Worm (Caenorhabditis elegans): ENCODE results near the gene F22B3.7.

Gene F22B3.7

DNA sequence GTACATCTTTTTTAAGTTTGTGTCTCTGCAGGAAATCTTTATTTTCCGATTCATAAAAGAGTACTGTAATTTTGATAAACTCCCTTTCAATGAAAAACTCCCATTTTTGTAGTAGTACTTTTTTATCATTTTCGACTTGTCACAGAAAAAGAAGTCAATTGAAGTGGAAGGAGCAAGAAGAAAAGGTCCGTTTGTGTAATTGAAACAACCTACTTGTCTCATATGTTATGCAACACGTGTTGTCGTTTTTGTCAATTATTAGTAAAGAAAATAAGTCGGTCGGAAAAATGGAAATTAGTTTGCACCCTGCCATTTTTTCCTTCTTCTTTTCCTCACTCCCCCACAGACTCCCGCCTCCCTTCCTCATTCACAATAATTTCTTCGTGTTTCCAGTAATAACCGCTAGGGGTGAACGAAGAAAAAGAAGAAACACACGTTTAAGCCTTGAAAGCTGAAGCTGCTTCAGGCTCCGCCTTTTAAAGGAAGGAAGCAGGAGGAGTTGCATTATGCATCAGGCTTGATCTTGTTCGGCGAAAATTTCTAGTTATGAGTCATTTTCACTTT is 37.2 kb upstream of the F22B3.7 start:
- no peak for TF ChIP-seq hmg-4 (GFP tag; optimal IDR thresholded peaks at IDR 0.05)

DNA sequence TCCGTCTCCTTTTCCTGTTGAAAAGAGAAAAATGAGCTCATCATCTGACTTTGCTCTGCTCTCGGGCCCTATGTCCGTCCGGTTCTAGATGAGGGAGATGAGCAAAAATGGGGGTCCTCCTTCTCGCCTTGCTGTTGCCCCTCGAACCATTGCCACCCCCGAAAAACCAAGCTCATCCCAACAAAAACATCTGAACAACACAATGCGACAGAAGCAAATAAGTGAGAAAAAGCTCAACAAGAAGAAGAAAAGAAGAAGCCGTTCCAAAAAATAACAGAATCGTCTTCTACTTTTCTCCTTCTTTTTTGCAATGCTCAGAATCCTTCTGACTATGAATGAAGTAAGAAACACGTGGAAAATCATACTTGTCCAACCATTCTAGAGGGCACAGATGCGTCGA is 34.2 kb upstream of the F22B3.7 start:
- TF ChIP-seq tbx-11 (GFP tag; IDR thresholded peaks at IDR 0.05) (no peak), F13C5.2 (tag; optimal IDR thresholded peaks at IDR 0.05) (no peak), tra-4 (tag; optimal IDR thresholded peaks at IDR 0.05) (no peak), sea-1 (GFP tag; conservative IDR thresholded peaks at IDR 0.05) (no peak), hmbx-1 (tag; optimal IDR thresholded peaks at IDR 0.05) (no peak), B0310.2 (tag; optimal IDR thresholded peaks at IDR 0.05) (no peak), scrt-1 (GFP tag; IDR thresholded peaks at IDR 0.05) (no peak), ets-7 (tag; optimal IDR thresholded peaks at IDR 0.05) (no peak), aly-1 (tag; optimal IDR thresholded peaks at IDR 0.05) (no peak), tbx-37 (GFP tag; conservative IDR thresholded peaks at IDR 0.05) (no peak), ama-1 (optimal IDR thresholded peaks at IDR 0.05) (no peak), hnd-1 (tag; optimal IDR thresholded peaks at IDR 0.05) (no peak), hmg-4 (GFP tag; optimal IDR thresholded peaks at IDR 0.05) (no peak), flt-1 (GFP tag; IDR thresholded peaks at IDR 0.05) (no peak), pes-1 (GFP tag; IDR thresholded peaks at IDR 0.05) (no peak)

DNA sequence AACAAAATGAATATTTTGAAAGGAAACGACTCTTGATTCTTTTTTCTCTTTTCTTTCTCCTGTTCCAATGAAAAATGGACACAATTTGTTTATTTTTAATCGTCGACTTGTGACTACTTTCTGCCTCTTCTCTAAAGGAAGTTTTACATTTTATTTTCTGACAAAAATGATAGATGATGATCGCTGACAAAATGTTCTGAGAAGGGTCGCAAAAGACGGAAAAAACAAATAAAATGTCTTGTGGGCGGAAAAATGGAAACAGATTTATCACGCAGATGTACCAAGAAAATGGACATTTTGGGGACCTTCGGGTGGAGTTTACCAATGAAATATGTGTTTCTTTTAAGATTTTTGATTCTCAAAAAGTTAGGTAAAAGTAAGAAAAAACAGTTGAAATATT is 31.3 kb upstream of the F22B3.7 start:
- TF ChIP-seq hmbx-1 (tag; optimal IDR thresholded peaks at IDR 0.05) (no peak), ceh-36 (tag; optimal IDR thresholded peaks at IDR 0.05) (no peak), pes-1 (GFP tag; IDR thresholded peaks at IDR 0.05) (no peak), aly-1 (tag; optimal IDR thresholded peaks at IDR 0.05) (no peak), tbx-37 (GFP tag; conservative IDR thresholded peaks at IDR 0.05) (no peak), B0310.2 (tag; optimal IDR thresholded peaks at IDR 0.05) (no peak), hnd-1 (tag; optimal IDR thresholded peaks at IDR 0.05) (no peak)

DNA sequence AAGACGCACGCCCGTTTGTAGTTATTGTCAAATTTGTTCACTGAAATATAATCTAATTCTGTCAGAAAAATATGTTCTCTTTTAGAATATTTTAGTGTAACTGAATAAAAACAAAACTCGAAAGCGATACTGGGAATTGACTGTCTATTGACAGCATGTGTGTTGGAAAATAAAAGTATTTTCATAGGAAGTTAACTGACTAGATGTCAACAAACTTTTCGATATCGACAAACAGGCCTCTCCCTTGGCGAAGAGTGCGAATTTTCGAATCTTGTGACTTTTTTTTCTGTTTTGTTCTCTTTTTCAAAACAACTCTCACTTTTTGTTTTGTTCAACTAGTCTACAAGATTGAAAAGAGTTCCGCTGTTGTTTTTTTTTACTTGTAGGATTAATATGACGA is 16.7 kb upstream of the F22B3.7 start:
- TF ChIP-seq ceh-36 (tag; optimal IDR thresholded peaks at IDR 0.05) = no peak
- TF ChIP-seq ets-7 (tag; optimal IDR thresholded peaks at IDR 0.05) = no peak
- TF ChIP-seq pes-1 (GFP tag; IDR thresholded peaks at IDR 0.05) = no peak
- TF ChIP-seq hmbx-1 (tag; optimal IDR thresholded peaks at IDR 0.05) = no peak
- TF ChIP-seq hmg-4 (GFP tag; optimal IDR thresholded peaks at IDR 0.05) = no peak
- no peak for TF ChIP-seq scrt-1 (GFP tag; IDR thresholded peaks at IDR 0.05)
- no peak for TF ChIP-seq sea-1 (GFP tag; conservative IDR thresholded peaks at IDR 0.05)

DNA sequence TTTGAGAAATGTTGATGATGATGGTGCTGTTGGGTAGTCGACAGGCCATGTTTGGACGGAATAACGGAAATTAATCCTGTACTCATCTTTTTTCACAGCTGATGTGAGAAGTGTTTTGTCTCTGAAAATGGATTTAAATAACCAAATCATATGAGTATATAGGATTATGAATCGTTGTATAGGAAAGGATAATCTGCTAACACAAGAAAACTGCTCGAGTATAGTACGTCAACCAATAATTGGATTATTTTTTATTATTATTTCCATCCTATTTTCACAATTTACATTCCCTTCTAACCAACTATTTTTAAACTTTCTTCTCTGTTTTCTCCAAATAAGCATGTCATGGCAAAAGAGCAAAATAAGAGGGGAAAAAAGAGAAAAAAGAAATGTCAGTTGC is 14.2 kb upstream of the F22B3.7 start:
- TF ChIP-seq pes-1 (GFP tag; IDR thresholded peaks at IDR 0.05) (no peak), ceh-13 (GFP tag; optimal IDR thresholded peaks at IDR 0.05) (no peak), hmg-4 (GFP tag; optimal IDR thresholded peaks at IDR 0.05) (no peak), tbx-11 (GFP tag; IDR thresholded peaks at IDR 0.05) (no peak), F13C5.2 (tag; optimal IDR thresholded peaks at IDR 0.05) (no peak), sea-1 (GFP tag; conservative IDR thresholded peaks at IDR 0.05) (no peak), ama-1 (optimal IDR thresholded peaks at IDR 0.05) (no peak)

DNA sequence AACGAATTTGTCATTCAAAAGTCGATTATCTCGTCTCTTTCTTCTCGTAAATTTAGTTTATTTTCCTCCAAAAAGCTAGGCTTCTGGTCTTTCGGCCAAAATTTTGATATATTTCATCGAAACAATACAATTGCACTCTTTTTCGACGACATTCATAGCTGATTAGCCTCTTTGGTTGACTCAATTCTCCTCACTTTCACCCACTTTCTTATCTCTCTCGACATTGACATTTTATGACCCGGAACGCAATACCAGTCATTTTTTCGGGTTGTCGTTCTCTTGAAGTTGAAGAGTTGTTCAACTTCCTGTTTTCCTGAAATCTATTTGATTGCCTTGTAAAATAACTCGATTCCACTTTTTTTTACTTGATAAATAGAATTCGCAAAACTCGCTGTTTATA is 13.0 kb upstream of the F22B3.7 start:
- TF ChIP-seq hmbx-1 (tag; optimal IDR thresholded peaks at IDR 0.05) (no peak), sea-1 (GFP tag; conservative IDR thresholded peaks at IDR 0.05) (no peak), tbx-37 (GFP tag; conservative IDR thresholded peaks at IDR 0.05) (no peak), pes-1 (GFP tag; IDR thresholded peaks at IDR 0.05) (no peak), flt-1 (GFP tag; IDR thresholded peaks at IDR 0.05) (no peak)

DNA sequence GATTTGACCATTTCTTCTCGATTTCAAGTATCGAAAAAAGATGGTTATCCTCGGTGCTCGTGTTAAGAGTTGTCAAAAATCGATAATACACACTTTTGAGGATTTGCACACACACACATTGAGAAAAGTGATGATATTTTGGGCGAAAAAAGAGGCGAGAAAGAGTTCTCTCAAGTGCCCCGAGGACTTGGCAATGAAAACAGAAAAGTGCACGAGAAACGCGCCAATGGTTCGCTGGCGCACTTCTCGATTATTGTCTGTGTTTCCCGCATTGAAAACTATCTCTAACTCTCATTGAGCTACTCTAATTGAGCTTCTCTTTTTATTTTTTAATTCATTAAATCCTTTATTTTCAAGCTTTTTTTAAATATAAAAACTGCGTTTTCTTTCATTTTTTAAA is 12.1 kb upstream of the F22B3.7 start:
- TF ChIP-seq F13C5.2 (tag; optimal IDR thresholded peaks at IDR 0.05) = no peak
- TF ChIP-seq tbx-11 (GFP tag; IDR thresholded peaks at IDR 0.05) = no peak
- no peak for TF ChIP-seq hmbx-1 (tag; optimal IDR thresholded peaks at IDR 0.05)
- TF ChIP-seq ceh-36 (tag; optimal IDR thresholded peaks at IDR 0.05) = no peak
- TF ChIP-seq tbx-37 (GFP tag; conservative IDR thresholded peaks at IDR 0.05) = no peak
- TF ChIP-seq ets-7 (tag; optimal IDR thresholded peaks at IDR 0.05) = no peak

DNA sequence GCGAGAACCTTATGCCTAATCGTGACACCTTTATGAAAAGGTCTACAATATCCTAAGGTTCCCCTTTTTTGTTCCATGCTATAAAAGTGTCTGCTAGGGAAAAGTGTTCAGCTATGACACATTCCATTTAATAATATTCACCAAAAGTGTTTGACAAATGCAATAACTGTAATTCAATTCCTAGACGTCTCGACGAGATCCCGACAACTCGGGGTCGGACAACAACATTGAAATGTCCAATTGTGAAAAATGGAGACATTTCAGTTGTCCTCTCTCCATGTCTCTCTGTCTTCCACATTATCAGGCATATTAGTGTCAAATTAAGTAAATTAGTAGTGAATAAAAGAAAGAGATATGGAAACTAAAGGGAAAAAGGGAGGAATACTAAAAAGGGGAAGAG is 9.9 kb upstream of the F22B3.7 start:
- TF ChIP-seq ceh-36 (tag; optimal IDR thresholded peaks at IDR 0.05) = no peak
- TF ChIP-seq ceh-13 (GFP tag; optimal IDR thresholded peaks at IDR 0.05) = no peak
- no peak for TF ChIP-seq hmbx-1 (tag; optimal IDR thresholded peaks at IDR 0.05)
- no peak for TF ChIP-seq hmg-4 (GFP tag; optimal IDR thresholded peaks at IDR 0.05)
- no peak for TF ChIP-seq aly-1 (tag; optimal IDR thresholded peaks at IDR 0.05)

DNA sequence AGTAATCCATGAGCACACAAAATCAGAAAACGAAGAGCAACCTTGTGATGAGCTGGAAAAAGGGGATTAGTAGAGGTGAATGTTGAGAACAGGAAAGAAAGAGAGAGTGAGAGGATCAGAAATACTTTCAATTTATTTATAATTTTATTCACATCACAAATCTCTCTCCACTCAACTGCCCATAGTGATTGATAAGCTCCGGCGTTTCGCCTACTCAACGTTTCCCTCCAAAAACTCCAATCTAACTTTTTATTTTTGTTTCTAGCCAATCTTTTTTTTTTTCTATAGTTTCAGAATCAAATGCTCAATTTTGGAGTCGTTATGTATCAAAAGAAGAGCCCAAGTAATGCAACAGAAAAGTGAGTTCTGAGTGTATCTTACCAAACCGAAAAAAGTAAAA is 3.8 kb upstream of the F22B3.7 start, which contains the start of gene kin-4:
Gene kin-4, plus strand, starts transcription at position 301 of the 400 bp plus-strand sequence.
- no peak for TF ChIP-seq ama-1 (optimal IDR thresholded peaks at IDR 0.05)
- no peak for TF ChIP-seq B0310.2 (tag; optimal IDR thresholded peaks at IDR 0.05)
- no peak for TF ChIP-seq ets-7 (tag; optimal IDR thresholded peaks at IDR 0.05)
- no peak for TF ChIP-seq tra-4 (tag; optimal IDR thresholded peaks at IDR 0.05)
- TF ChIP-seq hnd-1 (tag; optimal IDR thresholded peaks at IDR 0.05) = no peak
- no peak for TF ChIP-seq ceh-36 (tag; optimal IDR thresholded peaks at IDR 0.05)
- TF ChIP-seq aly-1 (tag; optimal IDR thresholded peaks at IDR 0.05) = no peak
- no peak for TF ChIP-seq ceh-13 (GFP tag; optimal IDR thresholded peaks at IDR 0.05)
- TF ChIP-seq tbx-11 (GFP tag; IDR thresholded peaks at IDR 0.05) = no peak
- no peak for TF ChIP-seq scrt-1 (GFP tag; IDR thresholded peaks at IDR 0.05)
- no peak for TF ChIP-seq sea-1 (GFP tag; conservative IDR thresholded peaks at IDR 0.05)
- no peak for TF ChIP-seq hmg-4 (GFP tag; optimal IDR thresholded peaks at IDR 0.05)

All from whole organism, early embryonic.